Worm (Caenorhabditis elegans): ENCODE data around the gene srbc-10.

srbc-10 gene

DNA sequence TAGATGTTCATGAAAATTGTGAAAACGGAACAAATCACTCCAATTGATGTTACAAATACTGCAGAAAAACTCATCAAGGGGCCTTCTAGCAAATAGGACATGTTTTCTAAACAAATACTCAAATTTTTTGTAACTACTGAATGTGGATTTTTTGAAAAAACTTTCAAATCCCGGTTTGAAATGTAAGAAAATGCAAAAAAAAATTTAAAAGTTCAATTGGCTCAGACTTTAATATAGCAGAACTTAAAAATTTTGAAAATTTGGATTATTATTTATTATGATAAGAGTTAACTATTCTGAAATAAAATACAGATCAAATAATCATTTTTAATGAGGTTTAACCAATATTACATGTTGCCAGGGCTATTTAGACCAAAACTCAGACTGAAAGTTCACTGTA, 2.5 kb downstream of the srbc-10 start, which contains the start of gene srbc-9:
Gene srbc-9, minus strand, starts transcription at position 101 of the 400 bp plus-strand sequence.
- no peak for TF ChIP-seq sdz-12 (GFP tag; optimal IDR thresholded peaks at IDR 0.05)
- no peak for TF ChIP-seq gei-8 (GFP tag; optimal IDR thresholded peaks at IDR 0.05)
- no peak for TF ChIP-seq spr-1 (tag; optimal IDR thresholded peaks at IDR 0.05)
- no peak for TF ChIP-seq lin-15B (tag; optimal IDR thresholded peaks at IDR 0.05)
- TF ChIP-seq F44E2.7 (GFP tag; IDR thresholded peaks at IDR 0.05) = no peak

ce11 chrV:7487518-7487917, 5.3 kb downstream of the srbc-10 start, which contains the start of gene srbc-7:
srbc-7 (minus strand) TSS chrV:7487618.
- TF ChIP-seq dmd-6 (GFP tag; IDR thresholded peaks at IDR 0.05) (no peak), hif-1 (tag; optimal IDR thresholded peaks at IDR 0.05) (no peak), saeg-2 (GFP tag; IDR thresholded peaks at IDR 0.05) (no peak), Y105C5A.15 (GFP tag; IDR thresholded peaks at IDR 0.05) (no peak), lin-38 (GFP tag; IDR thresholded peaks at IDR 0.05) (no peak), nhr-76 (tag; optimal IDR thresholded peaks at IDR 0.05) (no peak), unc-39 (tag; optimal IDR thresholded peaks at IDR 0.05) (no peak)

- TF ChIP-seq Y75B8A.6 (GFP tag; IDR thresholded peaks at IDR 0.05) (no peak), Y105C5A.15 (GFP tag; IDR thresholded peaks at IDR 0.05) (no peak), lsy-2 (tag; optimal IDR thresholded peaks at IDR 0.05) (no peak), unc-130 (GFP tag; optimal IDR thresholded peaks at IDR 0.05) (no peak), unc-39 (tag; optimal IDR thresholded peaks at IDR 0.05) (no peak), nhr-25 (tag; optimal IDR thresholded peaks at IDR 0.05; ENCODE audit: borderline replicate concordance, insufficient read depth) (no peak), spr-3 (GFP tag; optimal IDR thresholded peaks at IDR 0.05) (no peak), zip-11 (GFP tag; IDR thresholded peaks at IDR 0.05) (no peak), cey-2 (tag; optimal IDR thresholded peaks at IDR 0.05; ENCODE audit: borderline replicate concordance, insufficient read depth) (no peak), ceh-32 (tag; optimal IDR thresholded peaks at IDR 0.05; ENCODE audit: poor library complexity) (no peak), nhr-11 (tag; optimal IDR thresholded peaks at IDR 0.05) (no peak), ceh-28 (tag; optimal IDR thresholded peaks at IDR 0.05) (no peak), daf-12 (tag; optimal IDR thresholded peaks at IDR 0.05) (no peak), ceh-82 (tag; optimal IDR thresholded peaks at IDR 0.05) (no peak), mdt-29 (GFP tag; IDR thresholded peaks at IDR 0.05) (no peak)
These were observed 7.8 kb downstream of the srbc-10 start, which contains the start of gene srbc-8 for ce11 chrV:7485000-7485399. srbc-8 (minus strand) TSS chrV:7485100.

- TF ChIP-seq daf-8 (GFP tag; IDR thresholded peaks at IDR 0.05) (no peak), egl-27 (tag; optimal IDR thresholded peaks at IDR 0.05) (no peak), mxl-2 (GFP tag; conservative IDR thresholded peaks at IDR 0.05) (no peak), T20F7.1 (GFP tag; optimal IDR thresholded peaks at IDR 0.05) (no peak), ces-1 (GFP tag; optimal IDR thresholded peaks at IDR 0.05) (no peak), mdl-1 (tag; optimal IDR thresholded peaks at IDR 0.05) (no peak), unc-39 (tag; optimal IDR thresholded peaks at IDR 0.05) (no peak), dmd-9 (GFP tag; IDR thresholded peaks at IDR 0.05) (no peak), saeg-2 (GFP tag; IDR thresholded peaks at IDR 0.05) (no peak), lim-7 (GFP tag; IDR thresholded peaks at IDR 0.05) (no peak), Y5F2A.4 (GFP tag; optimal IDR thresholded peaks at IDR 0.05) (no peak), D1046.2 (GFP tag; IDR thresholded peaks at IDR 0.05) (no peak), daf-16 (GFP tag; optimal IDR thresholded peaks at IDR 0.05) (no peak), daf-16 (tag; optimal IDR thresholded peaks at IDR 0.05) (no peak), zfp-2 (tag; optimal IDR thresholded peaks at IDR 0.05) (no peak), T26A8.4 (GFP tag; IDR thresholded peaks at IDR 0.05) (no peak)
These were observed 11.9 kb downstream of the srbc-10 start, which contains the start of gene C18B10.6 for ce11 chrV:7480949-7481348. C18B10.6 (minus strand) TSS chrV:7481049.
